Worm (Caenorhabditis elegans): Measurements from ENCODE around the gene F40G9.6.

- TF ChIP-seq ceh-6 (GFP tag; optimal IDR thresholded peaks at IDR 0.05): no peak
- TF ChIP-seq ceh-18 (tag; optimal IDR thresholded peaks at IDR 0.05): no peak
- TF ChIP-seq lim-6 (tag; optimal IDR thresholded peaks at IDR 0.05): no peak
- TF ChIP-seq ceh-31 (tag; optimal IDR thresholded peaks at IDR 0.05): no peak
- no peak for TF ChIP-seq pha-4 (tag; optimal IDR thresholded peaks at IDR 0.05)
- no peak for TF ChIP-seq ceh-2 (tag; optimal IDR thresholded peaks at IDR 0.05)
- no peak for TF ChIP-seq ama-1 (optimal IDR thresholded peaks at IDR 0.05)
- TF ChIP-seq ets-4 (tag; optimal IDR thresholded peaks at IDR 0.05): no peak
- TF ChIP-seq mec-3 (tag; optimal IDR thresholded peaks at IDR 0.05; ENCODE audit: borderline replicate concordance): no peak
- TF ChIP-seq unc-42 (tag; optimal IDR thresholded peaks at IDR 0.05): no peak
- TF ChIP-seq sox-4 (tag; optimal IDR thresholded peaks at IDR 0.05): no peak
- no peak for TF ChIP-seq unc-86 (tag; optimal IDR thresholded peaks at IDR 0.05)
- TF ChIP-seq dmd-4 (tag; optimal IDR thresholded peaks at IDR 0.05; ENCODE audit: borderline replicate concordance): no peak
- no peak for TF ChIP-seq hlh-8 (tag; optimal IDR thresholded peaks at IDR 0.05)
These were observed at the start of gene F40G9.6 for ce11 chrIII:179123-179592.
